Fruit fly (Drosophila melanogaster): ENCODE results near the gene CG8915.

The CG8915 gene

dm6 chrX:17285069-17285468, 40.3 kb upstream of the CG8915 start:
- TF ChIP-seq zf30C (GFP tag; optimal IDR thresholded peaks at IDR 0.05) = no peak
- TF ChIP-seq btn (GFP tag; optimal IDR thresholded peaks at IDR 0.05) = no peak
- TF ChIP-seq CG10543 (GFP tag; optimal IDR thresholded peaks at IDR 0.05) = peak; percentile 8
- peak; percentile 70 for TF ChIP-seq CG7987 (GFP tag; optimal IDR thresholded peaks at IDR 0.05)
- TF ChIP-seq exex (tag; optimal IDR thresholded peaks at IDR 0.05) = peak; percentile 95
- TF ChIP-seq NfI (GFP tag; optimal IDR thresholded peaks at IDR 0.05) = no peak
- TF ChIP-seq sug (tag; optimal IDR thresholded peaks at IDR 0.05) = peak; percentile 81
- no peak for TF ChIP-seq ci (GFP tag; IDR thresholded peaks at IDR 0.05)
- TF ChIP-seq grn (GFP tag; optimal IDR thresholded peaks at IDR 0.05) = peak; percentile 94
- TF ChIP-seq B-H2 (GFP tag; optimal IDR thresholded peaks at IDR 0.05) = peak; percentile 27
- TF ChIP-seq Pdp1 (GFP tag; optimal IDR thresholded peaks at IDR 0.05) = peak in 1 of 2 experiments; percentile 29
- no peak for TF ChIP-seq Hsf (GFP tag; optimal IDR thresholded peaks at IDR 0.05)
- TF ChIP-seq mirr (GFP tag; optimal IDR thresholded peaks at IDR 0.05) = peak; percentile 91
- no peak for TF ChIP-seq CG15073 (GFP tag; optimal IDR thresholded peaks at IDR 0.05)
- peak; percentile 96 for TF ChIP-seq cwo (GFP tag; optimal IDR thresholded peaks at IDR 0.05)
- TF ChIP-seq CG7963 (GFP tag; IDR thresholded peaks at IDR 0.05; ENCODE audit: partially characterized antibody) = no peak
- peak; percentile 24 for TF ChIP-seq Med (GFP tag)
- TF ChIP-seq CG34376 (GFP tag; optimal IDR thresholded peaks at IDR 0.05) = peak; percentile 68
- peak; percentile 53 for TF ChIP-seq CG9437 (GFP tag; optimal IDR thresholded peaks at IDR 0.05)
- peak; percentile 27 for TF ChIP-seq gro (GFP tag; optimal IDR thresholded peaks at IDR 0.05)

dm6 chrX:17284400-17284799, 39.6 kb upstream of the CG8915 start, which contains the start of gene CG8661:
Gene CG8661 (minus strand): TSS chrX:17284500.
- TF ChIP-seq CG43689 (GFP tag; IDR thresholded peaks at IDR 0.05) (no peak), lab (GFP tag; optimal IDR thresholded peaks at IDR 0.05) (peak; percentile 27), sens (GFP tag) (peak; percentile 12), Sox102F (GFP tag; optimal IDR thresholded peaks at IDR 0.05) (no peak), tup (GFP tag; optimal IDR thresholded peaks at IDR 0.05) (no peak), pan (optimal IDR thresholded peaks at IDR 0.05) (no peak), pan (GFP tag; optimal IDR thresholded peaks at IDR 0.05 in 1 of 2, IDR thresholded peaks at IDR 0.05 in 1 of 2) (no peak), Dad (GFP tag; optimal IDR thresholded peaks at IDR 0.05) (no peak), CG5245 (GFP tag; optimal IDR thresholded peaks at IDR 0.05) (no peak), Asciz (GFP tag; optimal IDR thresholded peaks at IDR 0.05) (no peak), CG18262 (tag; optimal IDR thresholded peaks at IDR 0.05) (no peak)

- no peak for TF ChIP-seq NFAT (GFP tag; IDR thresholded peaks at IDR 0.05)
- no peak for TF ChIP-seq CG10654 (GFP tag; optimal IDR thresholded peaks at IDR 0.05)
- no peak for TF ChIP-seq HLH3B (GFP tag; IDR thresholded peaks at IDR 0.05)
- no peak for TF ChIP-seq CG6654 (GFP tag; optimal IDR thresholded peaks at IDR 0.05)
- TF ChIP-seq vfl (GFP tag; optimal IDR thresholded peaks at IDR 0.05) = no peak
Measured at dm6 chrX:17282626-17283025, 37.8 kb upstream of the CG8915 start, which contains the start of gene CG8664. Gene CG8664 (minus strand): TSS chrX:17282726.

- TF ChIP-seq Ets65A (GFP tag) (peak; percentile 71), CG7357 (GFP tag; IDR thresholded peaks at IDR 0.05) (no peak)
Measured at dm6 chrX:17282196-17282595, 37.4 kb upstream of the CG8915 start, which contains the start of gene CG5445. Gene CG5445 (plus strand): TSS chrX:17282496.
